Fruit fly (Drosophila melanogaster): ENCODE measurements around the gene Alp11.

Alp11 gene

dm6 chrX:15568353-15568982 is 19.1 kb upstream of the Alp11 start (continued):
- no peak for TF ChIP-seq YL-1 (GFP tag; optimal IDR thresholded peaks at IDR 0.05)
- no peak for TF ChIP-seq maf-S (GFP tag; optimal IDR thresholded peaks at IDR 0.05)
- no peak for TF ChIP-seq CHES-1-like (GFP tag; optimal IDR thresholded peaks at IDR 0.05)
- peak in 1 of 2 experiments; percentile 18 for TF ChIP-seq bsh (GFP tag; optimal IDR thresholded peaks at IDR 0.05)
- TF ChIP-seq CG4707 (GFP tag; optimal IDR thresholded peaks at IDR 0.05) = peak; percentile 24
- no peak for TF ChIP-seq Fer1 (GFP tag; optimal IDR thresholded peaks at IDR 0.05)
- no peak for TF ChIP-seq CG4360 (GFP tag; IDR thresholded peaks at IDR 0.05)
- peak; percentile 29 for TF ChIP-seq CG11504 (tag; optimal IDR thresholded peaks at IDR 0.05)
- peak; percentile 30 for TF ChIP-seq CG18262 (tag; optimal IDR thresholded peaks at IDR 0.05)
- TF ChIP-seq pho (GFP tag; optimal IDR thresholded peaks at IDR 0.05) = no peak
- TF ChIP-seq MTF-1 (GFP tag; optimal IDR thresholded peaks at IDR 0.05; ENCODE audit: borderline replicate concordance) = peak; percentile 18
- TF ChIP-seq HHEX (GFP tag; optimal IDR thresholded peaks at IDR 0.05) = peak; percentile 22
- no peak for TF ChIP-seq onecut (GFP tag; IDR thresholded peaks at IDR 0.05)
- no peak for TF ChIP-seq CG18011 (GFP tag; optimal IDR thresholded peaks at IDR 0.05)
- TF ChIP-seq nom (GFP tag; optimal IDR thresholded peaks at IDR 0.05) = peak; percentile 1
- peak; percentile 8 for TF ChIP-seq CG12659 (GFP tag; optimal IDR thresholded peaks at IDR 0.05)
- peak; percentile 8 for TF ChIP-seq CG12071 (GFP tag; optimal IDR thresholded peaks at IDR 0.05)
- no peak for TF ChIP-seq CG6791 (GFP tag; IDR thresholded peaks at IDR 0.05; ENCODE audit: partially characterized antibody)
- no peak for TF ChIP-seq TFAM (GFP tag; optimal IDR thresholded peaks at IDR 0.05)
- no peak for TF ChIP-seq ato (GFP tag; IDR thresholded peaks at IDR 0.05; ENCODE audit: partially characterized antibody)
- TF ChIP-seq Awh (GFP tag; IDR thresholded peaks at IDR 0.05) = no peak
- no peak for TF ChIP-seq Lhr (GFP tag; optimal IDR thresholded peaks at IDR 0.05)
- no peak for TF ChIP-seq CG14667 (GFP tag; IDR thresholded peaks at IDR 0.05)
- no peak for TF ChIP-seq Hr51 (GFP tag; optimal IDR thresholded peaks at IDR 0.05)
- no peak for TF ChIP-seq CG16779 (GFP tag; IDR thresholded peaks at IDR 0.05)
- TF ChIP-seq D19A (tag; optimal IDR thresholded peaks at IDR 0.05) = peak; percentile 94
- TF ChIP-seq ci (GFP tag; IDR thresholded peaks at IDR 0.05) = 0 out of 3 replicates have a peak, but pooled peaks have one; percentile 22
- TF ChIP-seq CG6813 (GFP tag; optimal IDR thresholded peaks at IDR 0.05) = peak; percentile 5
- TF ChIP-seq Ptx1 (GFP tag; IDR thresholded peaks at IDR 0.05) = no peak

dm6 chrX:15568983-15569370 is 18.6 kb upstream of the Alp11 start, which contains the start of gene CG7860:
TSS of gene CG7860 (plus strand) at chrX:15568993.
- TF ChIP-seq nom (GFP tag; optimal IDR thresholded peaks at IDR 0.05) (peak; percentile 34), Med (GFP tag) (peak; percentile 26), CG14860 (GFP tag; IDR thresholded peaks at IDR 0.05; ENCODE audit: partially characterized antibody) (no peak), MBD-R2 (GFP tag; IDR thresholded peaks at IDR 0.05) (0 out of 2 replicates have a peak, but pooled peaks have one; percentile 12), mirr (GFP tag; optimal IDR thresholded peaks at IDR 0.05) (no peak), CG13123 (GFP tag; optimal IDR thresholded peaks at IDR 0.05) (no peak), CG18262 (tag; optimal IDR thresholded peaks at IDR 0.05) (peak; percentile 1), CG4424 (GFP tag; optimal IDR thresholded peaks at IDR 0.05) (no peak)

dm6 chrX:15571939-15572338 is 15.6 kb upstream of the Alp11 start, which contains the start of gene CG15643:
TSS of gene CG15643 (minus strand) at chrX:15572149.
- TF ChIP-seq CG4617 (GFP tag; optimal IDR thresholded peaks at IDR 0.05; ENCODE audit: borderline replicate concordance) = peak; percentile 8
- TF ChIP-seq CG10267 (tag; optimal IDR thresholded peaks at IDR 0.05) = peak; percentile 87
- TF ChIP-seq CG14710 (tag; optimal IDR thresholded peaks at IDR 0.05) = peak; percentile 4
- TF ChIP-seq Myb (GFP tag; optimal IDR thresholded peaks at IDR 0.05) = peak; percentile 37
- TF ChIP-seq pzg (GFP tag; optimal IDR thresholded peaks at IDR 0.05) = peak; percentile 20
- TF ChIP-seq amos (GFP tag; IDR thresholded peaks at IDR 0.05; ENCODE audit: partially characterized antibody) = peak; percentile 21; the same call in 1 of the 2 replicates
- TF ChIP-seq Doc3 (GFP tag; IDR thresholded peaks at IDR 0.05; ENCODE audit: partially characterized antibody) = 0 out of 3 replicates have a peak, but pooled peaks have one; percentile 16
- peak; percentile 60 for TF ChIP-seq lbe (GFP tag; optimal IDR thresholded peaks at IDR 0.05)
- peak; percentile 68 for TF ChIP-seq E2f2 (GFP tag; IDR thresholded peaks at IDR 0.05)
- no peak for TF ChIP-seq sna (GFP tag; IDR thresholded peaks at IDR 0.05; ENCODE audit: partially characterized antibody)
- peak; percentile 46 for TF ChIP-seq stwl (tag; optimal IDR thresholded peaks at IDR 0.05)
- TF ChIP-seq CG34224 (GFP tag; IDR thresholded peaks at IDR 0.05; ENCODE audit: partially characterized antibody) = peak; percentile 17; the same call in 1 of the 3 replicates

Data from whole organism, embryonic.